Worm (Caenorhabditis elegans): ENCODE measurements around the gene cdr-3.

DNA sequence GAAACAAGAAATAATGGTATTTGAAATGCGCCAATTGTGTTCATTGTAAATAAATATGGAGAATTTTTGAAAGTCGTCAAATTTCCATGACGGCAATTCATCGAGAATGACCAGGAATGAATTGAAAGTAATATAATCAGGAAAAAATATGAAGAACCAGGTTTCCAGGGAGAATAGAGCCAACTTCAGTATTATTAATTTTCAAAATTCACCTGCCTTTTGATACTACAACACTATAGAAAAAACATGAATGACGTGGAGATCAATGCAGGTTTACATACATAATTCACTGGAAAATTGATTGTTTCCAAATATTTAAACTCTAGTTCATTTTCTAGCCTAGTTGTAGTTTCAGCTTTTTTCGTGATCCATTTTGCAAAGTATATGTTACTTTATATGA is 16.5 kb upstream of the cdr-3 start, which contains the start of gene srh-25:
- no peak for TF ChIP-seq nhr-11 (tag; optimal IDR thresholded peaks at IDR 0.05)
- no peak for TF ChIP-seq pha-4 (tag; optimal IDR thresholded peaks at IDR 0.05)
- TF ChIP-seq fkh-10 (GFP tag; optimal IDR thresholded peaks at IDR 0.05): no peak
- no peak for TF ChIP-seq ceh-6 (GFP tag; optimal IDR thresholded peaks at IDR 0.05)
- TF ChIP-seq ceh-48 (tag; optimal IDR thresholded peaks at IDR 0.05): no peak
- TF ChIP-seq pqm-1 (tag; optimal IDR thresholded peaks at IDR 0.05): no peak
- TF ChIP-seq ama-1 (optimal IDR thresholded peaks at IDR 0.05): no peak
